Worm (Caenorhabditis elegans) whole organism, young adult: Measurements from ENCODE around the gene odr-8.

Experiments used
- B0035.1 ChIP-seq: sonication (generic microtip); optimal IDR thresholded peaks from 2 replicates; lab custom pipeline; 2016; ENCODE audit warnings: missing genetic modification characterization, mild to moderate bottlenecking, missing compliant biosample characterization, missing genotype, missing genetic modification reagents
- F39B2.1 ChIP-seq: fragments of 200-800 bp; sonication (Bioruptor generic); IDR thresholded peaks from 2 replicates; pipeline ENCODE4 v1.3.6; 2022; ENCODE audit warnings: missing genetic modification reagents, missing genetic modification characterization, missing compliant biosample characterization
- F57C9.4 ChIP-seq: sonication (generic microtip); optimal IDR thresholded peaks from 2 replicates; lab custom pipeline; 2017; ENCODE audit warnings: mild to moderate bottlenecking, missing genetic modification characterization, missing compliant biosample characterization
- Y79H2A.3 ChIP-seq: fragments of 200-800 bp; sonication (Bioruptor generic); conservative IDR thresholded peaks from 2 replicates; pipeline ENCODE4 v1.3.6; 2022; ENCODE audit warnings: missing genetic modification reagents, missing genetic modification characterization, missing compliant biosample characterization
- ZK185.1 ChIP-seq: sonication (generic microtip); optimal IDR thresholded peaks from 2 replicates; lab custom pipeline; 2016; ENCODE audit warnings: mild to moderate bottlenecking, missing genetic modification characterization, missing compliant biosample characterization; ENCODE audit not compliant: poor library complexity, severe bottlenecking
- akir-1 ChIP-seq: fragments of 200-800 bp; sonication (Bioruptor generic); optimal IDR thresholded peaks from 2 replicates; lab custom pipeline; 2018; ENCODE audit warnings: mild to moderate bottlenecking, missing genetic modification characterization, moderate library complexity, missing compliant biosample characterization
- ama-1 ChIP-seq, 3 experiments: fragments of 150-350 bp in 1 of 3; sonication (generic microtip) in 2 of 3; optimal IDR thresholded peaks; 2 replicates each; lab custom pipeline; 2014 to 2018; ENCODE audit warnings: missing biosample characterization in 2 of 3, missing genetic modification characterization in 2 of 3, missing genetic modification reagents in 2 of 3
- attf-3 ChIP-seq: fragments of 200-800 bp; sonication (Bioruptor generic); conservative IDR thresholded peaks from 2 replicates; pipeline ENCODE4 v1.3.6; 2022; ENCODE audit warnings: missing genetic modification reagents, missing genetic modification characterization, missing compliant biosample characterization
- attf-5 ChIP-seq: fragments of 200-800 bp; sonication (Bioruptor generic); optimal IDR thresholded peaks from 2 replicates; lab custom pipeline; 2018; ENCODE audit warnings: mild to moderate bottlenecking, missing genetic modification characterization, missing compliant biosample characterization
- bed-2 ChIP-seq: fragments of 200-800 bp; sonication (Bioruptor generic); IDR thresholded peaks from 2 replicates; pipeline ENCODE4 v1.3.6; 2022; ENCODE audit warnings: missing genetic modification reagents, missing genetic modification characterization, missing compliant biosample characterization
- cebp-1 ChIP-seq, 2 experiments: fragments of 200-800 bp in 1 of 2; sonication (Bioruptor generic) in 1 of 2; sonication (generic microtip) in 1 of 2; IDR thresholded peaks in 1 of 2; optimal IDR thresholded peaks in 1 of 2; 2 replicates each; pipeline versions ENCODE4 v1.3.6 to Lab custom; 2017 to 2022; ENCODE audit warnings: missing compliant biosample characterization in 2 of 2, missing genetic modification characterization in 2 of 2, mild to moderate bottlenecking in 1 of 2, missing genetic modification reagents in 1 of 2, moderate library complexity in 1 of 2
- ceh-58 ChIP-seq: fragments of 200-800 bp; sonication (Bioruptor generic); IDR thresholded peaks from 2 replicates; pipeline ENCODE4 v1.3.6; 2022; ENCODE audit warnings: missing genetic modification characterization, missing compliant biosample characterization
- chd-7 ChIP-seq: sonication (generic microtip); optimal IDR thresholded peaks from 2 replicates; lab custom pipeline; 2016; ENCODE audit warnings: mild to moderate bottlenecking, missing genetic modification characterization, moderate library complexity, missing compliant biosample characterization
- egrh-3 ChIP-seq: fragments of 200-800 bp; sonication (Bioruptor generic); IDR thresholded peaks from 2 replicates; pipeline ENCODE4 v1.3.6; 2022; ENCODE audit warnings: missing genetic modification reagents, missing genetic modification characterization, missing compliant biosample characterization
- ets-4 ChIP-seq: fragments of 200-800 bp; sonication (Bioruptor generic); optimal IDR thresholded peaks from 2 replicates; lab custom pipeline; 2018; ENCODE audit warnings: mild to moderate bottlenecking, missing genetic modification characterization, missing compliant biosample characterization
- gei-17 ChIP-seq: fragments of 200-800 bp; sonication (Bioruptor generic); optimal IDR thresholded peaks from 2 replicates; lab custom pipeline; 2018; ENCODE audit warnings: mild to moderate bottlenecking, missing genetic modification characterization, missing compliant biosample characterization
- hlh-12 ChIP-seq: sonication (generic microtip); optimal IDR thresholded peaks from 2 replicates; lab custom pipeline; 2016; ENCODE audit warnings: missing genetic modification characterization, missing compliant biosample characterization
- hlh-26 ChIP-seq: fragments of 200-800 bp; sonication (Bioruptor generic); conservative IDR thresholded peaks from 2 replicates; pipeline ENCODE4 v1.3.6; 2022; ENCODE audit warnings: missing genetic modification reagents, missing genetic modification characterization, missing compliant biosample characterization
- hmg-1.2 ChIP-seq: fragments of 200-800 bp; sonication (Bioruptor generic); IDR thresholded peaks from 2 replicates; pipeline ENCODE4 v1.3.6; 2022; ENCODE audit warnings: missing genetic modification reagents, missing genetic modification characterization, missing compliant biosample characterization
- lin-40 ChIP-seq: sonication (generic microtip); optimal IDR thresholded peaks from 2 replicates; lab custom pipeline; 2016; ENCODE audit warnings: missing genetic modification characterization, mild to moderate bottlenecking, missing compliant biosample characterization, missing genotype, missing genetic modification reagents
- lsy-27 ChIP-seq: sonication (generic microtip); optimal IDR thresholded peaks from 2 replicates; lab custom pipeline; 2017; ENCODE audit warnings: missing genetic modification characterization, mild to moderate bottlenecking, missing compliant biosample characterization, antibody characterized with exemption, missing genotype, borderline replicate concordance; ENCODE audit not compliant: insufficient read depth
- nhr-80 ChIP-seq: sonication (generic microtip); optimal IDR thresholded peaks from 2 replicates; lab custom pipeline; 2016; ENCODE audit warnings: missing genetic modification characterization, missing compliant biosample characterization
- nhr-90 ChIP-seq: sonication (generic microtip); optimal IDR thresholded peaks from 2 replicates; lab custom pipeline; 2016; ENCODE audit warnings: missing genotype, mild to moderate bottlenecking, missing genetic modification characterization, missing compliant biosample characterization
- rec-8 ChIP-seq, 2 experiments: sonication (generic microtip); optimal IDR thresholded peaks; 2 replicates each; lab custom pipeline; 2016; ENCODE audit warnings: mild to moderate bottlenecking in 2 of 2, missing genetic modification characterization in 2 of 2, missing genetic modification reagents in 2 of 2, missing genotype in 2 of 2, missing biosample characterization in 1 of 2, missing compliant biosample characterization in 1 of 2, moderate library complexity in 1 of 2
- sdz-38 ChIP-seq: sonication (generic microtip); optimal IDR thresholded peaks from 2 replicates; lab custom pipeline; 2016; ENCODE audit warnings: missing genotype, missing genetic modification characterization, missing compliant biosample characterization
- snpc-3.4 ChIP-seq: sonication (generic microtip); optimal IDR thresholded peaks from 2 replicates; lab custom pipeline; 2017; ENCODE audit warnings: missing genetic modification characterization, mild to moderate bottlenecking, missing compliant biosample characterization, antibody characterized with exemption, moderate library complexity, missing genotype, missing genetic modification reagents
- snpc-4 ChIP-seq, 5 experiments: fragments of 150-350 bp in 1 of 5; sonication (generic microtip) in 4 of 5; optimal IDR thresholded peaks; 2 replicates each; lab custom pipeline; 2014 to 2018; ENCODE audit warnings: missing genetic modification characterization in 5 of 5, missing biosample characterization in 3 of 5, antibody characterized with exemption in 2 of 5, mild to moderate bottlenecking in 2 of 5, missing compliant biosample characterization in 2 of 5, missing genotype in 2 of 5, moderate library complexity in 2 of 5, missing genetic modification reagents in 1 of 5
- somi-1 ChIP-seq: fragments of 200-800 bp; sonication (Bioruptor generic); optimal IDR thresholded peaks from 2 replicates; lab custom pipeline; 2018; ENCODE audit warnings: mild to moderate bottlenecking, missing genetic modification characterization, missing compliant biosample characterization
- zim-3 ChIP-seq: sonication (generic microtip); optimal IDR thresholded peaks from 2 replicates; lab custom pipeline; 2017; ENCODE audit warnings: mild to moderate bottlenecking, missing genetic modification characterization, moderate library complexity, missing compliant biosample characterization
- ztf-18 ChIP-seq: sonication (generic microtip); optimal IDR thresholded peaks from 2 replicates; lab custom pipeline; 2016; ENCODE audit warnings: missing genotype, mild to moderate bottlenecking, missing genetic modification characterization, missing compliant biosample characterization
- ztf-3 ChIP-seq: fragments of 200-800 bp; sonication (Bioruptor generic); optimal IDR thresholded peaks from 2 replicates; lab custom pipeline; 2018; ENCODE audit warnings: mild to moderate bottlenecking, missing genetic modification characterization, missing compliant biosample characterization
- ztf-6 ChIP-seq: fragments of 200-800 bp; sonication (Bioruptor generic); IDR thresholded peaks from 2 replicates; pipeline ENCODE4 v1.3.6; 2022; ENCODE audit warnings: missing genetic modification reagents, missing genetic modification characterization, missing compliant biosample characterization

Gene odr-8

ce11 chrIV:6622142-6622541 is 39.6 kb upstream of the odr-8 start:
- TF ChIP-seq akir-1 (GFP tag; lab: Kevin White, UChicago), result no peak
- peak; percentile 70 for TF ChIP-seq cebp-1 (GFP tag; IDR thresholded peaks at IDR 0.05; lab: Robert Waterston, UW)
- peak; percentile 89 for TF ChIP-seq cebp-1 (tag; optimal IDR thresholded peaks at IDR 0.05; lab: Kevin White, UChicago)
- TF ChIP-seq ets-4 (GFP tag; lab: Kevin White, UChicago), result no peak
- TF ChIP-seq egrh-3, result no peak
- TF ChIP-seq F39B2.1 (GFP tag; lab: Robert Waterston, UW), result no peak
- peak; percentile 4 for TF ChIP-seq somi-1 (GFP tag; lab: Kevin White, UChicago)

ce11 chrIV:6621252-6621651 is 38.7 kb upstream of the odr-8 start, which contains the start of gene C01B10.3:
TSS of gene C01B10.3 (minus strand) at chrIV:6621352.
- TF ChIP-seq hlh-12 (tag; lab: Kevin White, UChicago) (no peak), rec-8 (tag; optimal IDR thresholded peaks at IDR 0.05; lab: Kevin White, UChicago) (no peak), akir-1 (GFP tag; lab: Kevin White, UChicago) (no peak), ceh-58 (GFP tag; lab: Robert Waterston, UW) (no peak), ztf-3 (GFP tag; lab: Kevin White, UChicago) (no peak), ZK185.1 (no peak), ztf-6 (GFP tag; lab: Robert Waterston, UW) (no peak), B0035.1 (tag; lab: Kevin White, UChicago) (no peak), snpc-4 (GFP tag; optimal IDR thresholded peaks at IDR 0.05; lab: Kevin White, UChicago) (no peak), snpc-4 (tag; optimal IDR thresholded peaks at IDR 0.05; lab: Kevin White, UChicago) (no peak), ets-4 (GFP tag; lab: Kevin White, UChicago) (no peak), bed-2 (no peak), zim-3 (tag; lab: Kevin White, UChicago) (no peak), ama-1 (optimal IDR thresholded peaks at IDR 0.05; lab: Kevin White, UChicago) (no peak), ama-1 (GFP tag; optimal IDR thresholded peaks at IDR 0.05; lab: Kevin White, UChicago) (no peak), somi-1 (GFP tag; lab: Kevin White, UChicago) (no peak), F57C9.4 (tag; lab: Kevin White, UChicago) (no peak), snpc-3.4 (tag; lab: Kevin White, UChicago) (no peak), Y79H2A.3 (GFP tag; lab: Robert Waterston, UW) (no peak), gei-17 (GFP tag; lab: Kevin White, UChicago) (no peak), sdz-38 (tag; lab: Kevin White, UChicago) (no peak), hlh-26 (GFP tag; lab: Robert Waterston, UW) (no peak)

- TF ChIP-seq chd-7 (tag; lab: Kevin White, UChicago) (no peak), hlh-12 (tag; lab: Kevin White, UChicago) (no peak), nhr-90 (tag; lab: Kevin White, UChicago) (no peak), attf-5 (GFP tag; lab: Kevin White, UChicago) (peak; percentile 81), lin-40 (tag; lab: Kevin White, UChicago) (peak; percentile 3), ceh-58 (GFP tag; lab: Robert Waterston, UW) (no peak), lsy-27 (tag; lab: Kevin White, UChicago) (no peak), hmg-1.2 (peak; percentile 52; the same call in 1 of the 2 replicates), ets-4 (GFP tag; lab: Kevin White, UChicago) (no peak), nhr-80 (peak; percentile 27), cebp-1 (GFP tag; IDR thresholded peaks at IDR 0.05; lab: Robert Waterston, UW) (peak; percentile 83), cebp-1 (tag; optimal IDR thresholded peaks at IDR 0.05; lab: Kevin White, UChicago) (peak; percentile 95), ztf-18 (peak; percentile 0), attf-3 (GFP tag; lab: Robert Waterston, UW) (no peak)
These were observed 36.1 kb upstream of the odr-8 start for ce11 chrIV:6618607-6619006.
